Fruit fly (Drosophila melanogaster) whole organism, embryonic: ENCODE results near the gene PAPLA1.

ENCODE experiments used
- Antp ChIP-seq: fragments of 200-800 bp; sonication (Bioruptor generic); optimal IDR thresholded peaks from 3 replicates; lab custom pipeline; 2016; ENCODE audit warnings: missing biosample characterization, missing genetic modification characterization
- CG10147 ChIP-seq: fragments of 200-800 bp; sonication (Bioruptor generic); optimal IDR thresholded peaks from 2 replicates; lab custom pipeline; 2019; ENCODE audit warnings: missing biosample characterization, mild to moderate bottlenecking, missing genetic modification characterization, moderate library complexity
- CG10654 ChIP-seq: fragments of 200-800 bp; sonication (Bioruptor generic); optimal IDR thresholded peaks from 2 replicates; lab custom pipeline; 2016; ENCODE audit warnings: missing biosample characterization, missing genetic modification characterization
- CG11456 ChIP-seq: fragments of 200-800 bp; sonication (Bioruptor generic); IDR thresholded peaks from 3 replicates; pipeline ENCODE4 v1.3.6; 2022; ENCODE audit warnings: missing biosample characterization, missing genetic modification characterization
- CG12744 ChIP-seq: fragments of 200-800 bp; sonication (Bioruptor generic); optimal IDR thresholded peaks from 2 replicates; lab custom pipeline; 2016; ENCODE audit warnings: missing biosample characterization, missing genetic modification characterization
- CG13287 ChIP-seq: fragments of 200-800 bp; sonication (Bioruptor generic); IDR thresholded peaks from 2 replicates; pipeline ENCODE4 v1.3.6; 2022; ENCODE audit warnings: missing biosample characterization, missing genetic modification characterization; ENCODE audit not compliant: partially characterized antibody
- CG16813 ChIP-seq: fragments of 200-800 bp; sonication (Bioruptor generic); IDR thresholded peaks from 3 replicates; pipeline ENCODE4 v1.3.6; 2022; ENCODE audit warnings: missing biosample characterization, missing genetic modification characterization; ENCODE audit not compliant: partially characterized antibody
- CG16863 ChIP-seq: fragments of 200-800 bp; sonication (Bioruptor generic); optimal IDR thresholded peaks from 3 replicates; lab custom pipeline; 2016; ENCODE audit warnings: missing biosample characterization, missing genetic modification characterization
- CG1832 ChIP-seq: fragments of 200-800 bp; sonication (Bioruptor generic); optimal IDR thresholded peaks from 2 replicates; lab custom pipeline; 2017; ENCODE audit warnings: missing biosample characterization, mild to moderate bottlenecking, missing genetic modification characterization, inconsistent platforms
- CG2129 ChIP-seq: fragments of 200-800 bp; sonication (Bioruptor generic); IDR thresholded peaks from 2 replicates; pipeline ENCODE4 v1.3.6; 2022; ENCODE audit warnings: missing biosample characterization, missing genetic modification characterization; ENCODE audit not compliant: partially characterized antibody
- CG30403 ChIP-seq: fragments of 200-800 bp; sonication (Bioruptor generic); optimal IDR thresholded peaks from 3 replicates; lab custom pipeline; 2016; ENCODE audit warnings: missing biosample characterization, missing genetic modification characterization
- CG4360 ChIP-seq: fragments of 200-800 bp; sonication (Bioruptor generic); IDR thresholded peaks from 2 replicates; pipeline ENCODE4 v1.3.6; 2022; ENCODE audit warnings: missing biosample characterization, missing genetic modification characterization
- CG4424 ChIP-seq: fragments of 200-800 bp; sonication (Bioruptor generic); optimal IDR thresholded peaks from 3 replicates; lab custom pipeline; 2016; ENCODE audit warnings: missing biosample characterization, missing genetic modification characterization
- CG6175 ChIP-seq: fragments of 200-800 bp; sonication (Bioruptor generic); IDR thresholded peaks from 3 replicates; pipeline ENCODE4 v1.3.6; 2022; ENCODE audit warnings: missing biosample characterization, missing genetic modification characterization
- CG6765 ChIP-seq: fragments of 200-800 bp; sonication (Bioruptor generic); optimal IDR thresholded peaks from 3 replicates; lab custom pipeline; 2017; ENCODE audit warnings: missing biosample characterization, mild to moderate bottlenecking, missing genetic modification characterization
- CG7839 ChIP-seq: fragments of 200-800 bp; sonication (Bioruptor generic); optimal IDR thresholded peaks from 3 replicates; lab custom pipeline; 2018; ENCODE audit warnings: missing biosample characterization, mild to moderate bottlenecking, missing genetic modification characterization, moderate library complexity
- CG8281 ChIP-seq: fragments of 200-800 bp; sonication (Bioruptor generic); optimal IDR thresholded peaks from 2 replicates; lab custom pipeline; 2018; ENCODE audit warnings: missing biosample characterization, mild to moderate bottlenecking, missing genetic modification characterization, moderate library complexity
- CG8765 ChIP-seq: fragments of 200-800 bp; sonication (Bioruptor generic); IDR thresholded peaks from 2 replicates; pipeline ENCODE4 v1.3.6; 2022; ENCODE audit warnings: missing biosample characterization, missing genetic modification characterization
- Dek ChIP-seq: fragments of 200-800 bp; sonication (Bioruptor generic); optimal IDR thresholded peaks from 3 replicates; lab custom pipeline; 2019; ENCODE audit warnings: missing biosample characterization, mild to moderate bottlenecking, missing genetic modification characterization, moderate library complexity
- Fer2 ChIP-seq: fragments of 200-800 bp; sonication (Bioruptor generic); optimal IDR thresholded peaks from 2 replicates; lab custom pipeline; 2018; ENCODE audit warnings: missing biosample characterization, mild to moderate bottlenecking, missing genetic modification characterization, moderate library complexity
- GATAe ChIP-seq: fragments of 200-800 bp; sonication (Bioruptor generic); conservative IDR thresholded peaks from 2 replicates; pipeline ENCODE4 v1.3.6; 2022; ENCODE audit warnings: missing biosample characterization, missing genetic modification characterization
- HLH3B ChIP-seq: fragments of 200-800 bp; sonication (Bioruptor generic); IDR thresholded peaks from 2 replicates; pipeline ENCODE4 v1.3.6; 2022; ENCODE audit warnings: missing biosample characterization, missing genetic modification characterization
- NC2β ChIP-seq: fragments of 200-800 bp; sonication (Bioruptor generic); optimal IDR thresholded peaks from 2 replicates; lab custom pipeline; 2016; ENCODE audit warnings: missing biosample characterization, missing genetic modification characterization
- NFAT ChIP-seq: fragments of 200-800 bp; sonication (Bioruptor generic); IDR thresholded peaks from 2 replicates; pipeline ENCODE4 v1.3.6; 2022; ENCODE audit warnings: missing biosample characterization, missing genetic modification characterization
- Nf-YC ChIP-seq: fragments of 200-800 bp; optimal IDR thresholded peaks from 3 replicates; lab custom pipeline; 2019; ENCODE audit warnings: missing biosample characterization, mild to moderate bottlenecking, missing genetic modification characterization, moderate library complexity
- Opbp ChIP-seq: fragments of 200-800 bp; sonication (Bioruptor generic); IDR thresholded peaks from 3 replicates; pipeline ENCODE4 v1.3.6; 2022; ENCODE audit warnings: missing biosample characterization, missing genetic modification characterization; ENCODE audit not compliant: partially characterized antibody
- Poxn ChIP-seq: fragments of 200-800 bp; sonication (Bioruptor generic); IDR thresholded peaks from 2 replicates; pipeline ENCODE4 v1.3.6; 2022; ENCODE audit warnings: missing biosample characterization, missing genetic modification characterization
- Sry-β ChIP-seq: fragments of 200-800 bp; sonication (Bioruptor generic); optimal IDR thresholded peaks from 2 replicates; lab custom pipeline; 2018; ENCODE audit warnings: missing biosample characterization, mild to moderate bottlenecking, missing genetic modification characterization, moderate library complexity
- ab ChIP-seq: fragments of 200-800 bp; sonication (Bioruptor generic); optimal IDR thresholded peaks from 2 replicates; lab custom pipeline; 2016; ENCODE audit warnings: missing biosample characterization, missing genetic modification characterization
- ac ChIP-seq: fragments of 200-800 bp; sonication (Bioruptor generic); optimal IDR thresholded peaks from 3 replicates; lab custom pipeline; 2017; ENCODE audit warnings: missing biosample characterization, mild to moderate bottlenecking, missing genetic modification characterization
- cad ChIP-seq: fragments of >200 bp; optimal IDR thresholded peaks from 2 replicates; lab custom pipeline; 2017; ENCODE audit warnings: missing biosample characterization, missing genetic modification characterization
- chm ChIP-seq: fragments of 200-800 bp; sonication (Bioruptor generic); IDR thresholded peaks from 2 replicates; pipeline ENCODE4 v1.3.6; 2022; ENCODE audit warnings: missing biosample characterization, missing genetic modification characterization
- dysf ChIP-seq: fragments of 200-800 bp; sonication (Bioruptor generic); IDR thresholded peaks from 3 replicates; pipeline ENCODE4 v1.3.6; 2022; ENCODE audit warnings: missing biosample characterization, missing genetic modification characterization
- esg ChIP-seq: fragments of 200-800 bp; sonication (Bioruptor generic); conservative IDR thresholded peaks from 2 replicates; pipeline ENCODE4 v1.3.6; 2022; ENCODE audit warnings: missing biosample characterization, missing genetic modification characterization
- eve ChIP-seq, 2 experiments: fragments of >200 bp; optimal IDR thresholded peaks; 2 replicates each; lab custom pipeline; 2017; ENCODE audit warnings: missing biosample characterization in 2 of 2, missing genetic modification characterization in 2 of 2
- fd102C ChIP-seq: fragments of 200-800 bp; sonication (Bioruptor generic); optimal IDR thresholded peaks from 2 replicates; lab custom pipeline; 2018; ENCODE audit warnings: missing biosample characterization, mild to moderate bottlenecking, missing genetic modification characterization, moderate library complexity
- odd ChIP-seq: fragments of 200-800 bp; sonication (Bioruptor generic); optimal IDR thresholded peaks from 2 replicates; lab custom pipeline; 2017; ENCODE audit warnings: missing biosample characterization, mild to moderate bottlenecking, missing genetic modification characterization
- pb ChIP-seq: fragments of 200-800 bp; sonication (Bioruptor generic); optimal IDR thresholded peaks from 3 replicates; lab custom pipeline; 2016; ENCODE audit warnings: missing biosample characterization, missing genetic modification characterization
- rib ChIP-seq: fragments of 200-800 bp; sonication (Bioruptor generic); IDR thresholded peaks from 2 replicates; pipeline ENCODE4 v1.3.6; 2022; ENCODE audit warnings: missing biosample characterization, missing genetic modification characterization
- ro ChIP-seq: fragments of 200-800 bp; sonication (Bioruptor generic); IDR thresholded peaks from 2 replicates; pipeline ENCODE4 v1.3.6; 2022; ENCODE audit warnings: missing biosample characterization, missing genetic modification characterization
- sd ChIP-seq: fragments of 200-800 bp; sonication (Bioruptor generic); optimal IDR thresholded peaks from 3 replicates; lab custom pipeline; 2018; ENCODE audit warnings: missing biosample characterization, mild to moderate bottlenecking, missing genetic modification characterization, moderate library complexity
- stc ChIP-seq: fragments of 200-800 bp; sonication (Bioruptor generic); IDR thresholded peaks from 2 replicates; pipeline ENCODE4 v1.3.6; 2022; ENCODE audit warnings: missing biosample characterization, missing genetic modification characterization
- stwl ChIP-seq: fragments of 200-800 bp; sonication (Bioruptor generic); optimal IDR thresholded peaks from 3 replicates; lab custom pipeline; 2018; ENCODE audit warnings: missing biosample characterization, mild to moderate bottlenecking, missing genetic modification characterization, moderate library complexity
- tgo ChIP-seq: fragments of 200-800 bp; sonication (Bioruptor generic); IDR thresholded peaks from 3 replicates; pipeline ENCODE4 v1.3.6; 2022; ENCODE audit warnings: missing biosample characterization, missing genetic modification characterization
- tin ChIP-seq: fragments of 200-800 bp; sonication (Bioruptor generic); optimal IDR thresholded peaks from 3 replicates; lab custom pipeline; 2016; ENCODE audit warnings: missing biosample characterization, missing genetic modification characterization
- tna ChIP-seq: fragments of 200-800 bp; sonication (Bioruptor generic); IDR thresholded peaks from 2 replicates; pipeline ENCODE4 v1.3.6; 2022; ENCODE audit warnings: missing biosample characterization, missing genetic modification characterization; ENCODE audit not compliant: partially characterized antibody
- trh ChIP-seq: fragments of 200-800 bp; sonication (Bioruptor generic); optimal IDR thresholded peaks from 2 replicates; lab custom pipeline; 2016; ENCODE audit warnings: missing biosample characterization, missing genetic modification characterization
- vnd ChIP-seq: fragments of 200-800 bp; sonication (Bioruptor generic); IDR thresholded peaks from 3 replicates; pipeline ENCODE4 v1.3.6; 2022; ENCODE audit warnings: missing biosample characterization, missing genetic modification characterization; ENCODE audit not compliant: partially characterized antibody
- yki ChIP-seq: fragments of >200 bp; optimal IDR thresholded peaks from 3 replicates; lab custom pipeline; 2018
- zf30C ChIP-seq: fragments of 200-800 bp; sonication (Bioruptor generic); optimal IDR thresholded peaks from 3 replicates; lab custom pipeline; 2018; ENCODE audit warnings: missing biosample characterization, mild to moderate bottlenecking, missing genetic modification characterization
- zfh2 ChIP-seq: fragments of 200-800 bp; sonication (Bioruptor generic); optimal IDR thresholded peaks from 2 replicates; lab custom pipeline; 2016; ENCODE audit warnings: missing biosample characterization, missing genetic modification characterization

The PAPLA1 gene

DNA sequence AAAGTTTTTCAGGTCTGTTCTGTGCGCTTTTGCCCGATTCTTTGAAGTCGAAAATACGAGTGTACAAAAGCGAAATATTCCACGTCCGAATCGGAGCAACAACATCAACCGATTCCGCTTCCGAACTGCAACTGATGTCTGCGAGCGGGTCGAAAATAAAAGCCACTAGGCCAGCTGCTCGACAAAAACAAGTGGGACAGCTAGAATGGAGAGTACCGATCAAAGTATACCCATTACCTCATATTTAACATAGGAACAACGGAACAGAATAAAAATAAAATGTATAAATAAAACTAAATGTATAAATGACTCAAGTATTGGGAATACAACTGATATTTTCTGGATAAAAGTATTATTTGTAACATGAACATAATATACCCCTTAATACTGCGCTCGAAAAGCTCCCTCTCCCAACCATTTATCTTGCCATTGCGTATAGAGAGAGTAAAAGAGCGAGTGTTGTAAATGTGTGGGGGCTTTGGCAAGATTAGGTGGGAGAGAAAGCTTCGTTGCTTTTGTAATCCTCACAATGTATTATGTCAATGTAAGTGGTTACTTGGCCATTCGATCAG lies 45.6 kb upstream of the PAPLA1 start, which contains the start of gene SLC5A11 (continued):
- TF ChIP-seq CG1832 (no peak), yki (lab: Kevin White, UChicago) (no peak), GATAe (GFP tag; lab: Robert Waterston, UW) (peak; percentile 92), Opbp (GFP tag; lab: Robert Waterston, UW) (no peak; the same call in 2 of the 3 replicates), Sry-β (GFP tag; lab: Kevin White, UChicago) (peak; percentile 44), esg (GFP tag; lab: Robert Waterston, UW) (peak; percentile 97), tin (peak; percentile 99), HLH3B (GFP tag; lab: Robert Waterston, UW) (peak; percentile 99), ac (GFP tag; lab: Kevin White, UChicago) (peak; percentile 88), stc (GFP tag; lab: Robert Waterston, UW) (peak; percentile 98), CG4360 (peak; percentile 78), NFAT (GFP tag; lab: Robert Waterston, UW) (peak; percentile 91), chm (peak; percentile 98), rib (GFP tag; lab: Robert Waterston, UW) (peak; percentile 95), CG16813 (GFP tag; lab: Robert Waterston, UW) (no peak), NC2β (GFP tag; lab: Kevin White, UChicago) (peak; percentile 54), pb (GFP tag; lab: Kevin White, UChicago) (peak; percentile 95), Fer2 (tag; lab: Kevin White, UChicago) (peak; percentile 90), CG2129 (GFP tag; lab: Robert Waterston, UW) (no peak), CG10654 (GFP tag; lab: Kevin White, UChicago) (peak; percentile 98), CG8281 (tag; lab: Kevin White, UChicago) (peak; percentile 85), CG6765 (GFP tag; lab: Kevin White, UChicago) (peak; percentile 95), stwl (tag; lab: Kevin White, UChicago) (no peak), CG8765 (GFP tag; lab: Robert Waterston, UW) (peak; percentile 85; the same call in 1 of the 2 replicates), ro (GFP tag; lab: Robert Waterston, UW) (peak; percentile 92), tgo (GFP tag; lab: Robert Waterston, UW) (peak; percentile 98), CG6175 (GFP tag; lab: Robert Waterston, UW) (peak; percentile 91), CG12744 (peak; percentile 47), ab (peak; percentile 42), CG16863 (peak; percentile 65), trh (GFP tag; lab: Kevin White, UChicago) (peak; percentile 96), CG13287 (GFP tag; lab: Robert Waterston, UW) (no peak; the same call in 1 of the 2 replicates), CG4424 (peak; percentile 94), odd (GFP tag; lab: Kevin White, UChicago) (peak; percentile 95), Antp (GFP tag; lab: Kevin White, UChicago) (peak; percentile 64), cad (no peak), Dek (tag; lab: Kevin White, UChicago) (peak; percentile 96), CG10147 (peak; percentile 100), eve (GFP tag; optimal IDR thresholded peaks at IDR 0.05; lab: Kevin White, UChicago) (peak in 1 of 2 experiments; percentile 100), CG7839 (tag; lab: Kevin White, UChicago) (peak; percentile 100), Poxn (GFP tag; lab: Robert Waterston, UW) (peak; percentile 32; the same call in 1 of the 2 replicates), CG30403 (GFP tag; lab: Kevin White, UChicago) (peak; percentile 97), CG11456 (GFP tag; lab: Robert Waterston, UW) (peak; percentile 96), Nf-YC (peak; percentile 91), zfh2 (GFP tag; lab: Kevin White, UChicago) (peak; percentile 78), dysf (GFP tag; lab: Robert Waterston, UW) (peak; percentile 99), tna (no peak), sd (tag; lab: Kevin White, UChicago) (peak; percentile 99), fd102C (no peak), zf30C (no peak), vnd (GFP tag; lab: Robert Waterston, UW) (no peak)
